Fruit fly (Drosophila melanogaster) whole organism, wandering third instar larva: ENCODE measurements around the gene fy.

Experiments used
- Abd-B ChIP-seq: fragments of >200 bp; optimal IDR thresholded peaks from 2 replicates; lab custom pipeline; 2017; ENCODE audit warnings: missing biosample characterization, missing genetic modification characterization
- CG32264 ChIP-seq: fragments of 200-800 bp; sonication (Bioruptor generic); optimal IDR thresholded peaks from 2 replicates; lab custom pipeline; 2016; ENCODE audit warnings: missing biosample characterization, missing genetic modification characterization
- CG9705 ChIP-seq: fragments of 200-800 bp; sonication (Bioruptor generic); optimal IDR thresholded peaks from 2 replicates; lab custom pipeline; 2018; ENCODE audit warnings: missing biosample characterization, mild to moderate bottlenecking, missing genetic modification characterization
- CrebA ChIP-seq: fragments of 200-800 bp; sonication (Bioruptor generic); optimal IDR thresholded peaks from 2 replicates; lab custom pipeline; 2016; ENCODE audit warnings: missing biosample characterization, mild to moderate bottlenecking, missing genetic modification characterization, borderline replicate concordance
- Dfd ChIP-seq: fragments of >200 bp; optimal IDR thresholded peaks from 2 replicates; lab custom pipeline; 2017; ENCODE audit warnings: missing biosample characterization, missing genetic modification characterization
- Dif ChIP-seq: fragments of 200-275, 200-300 bp; sonication (Bioruptor generic); optimal IDR thresholded peaks from 2 replicates; lab custom pipeline; 2018; ENCODE audit warnings: missing biosample characterization, missing genetic modification characterization; ENCODE audit not compliant: partially characterized antibody
- GATAd ChIP-seq: sonication (Bioruptor generic); optimal IDR thresholded peaks from 2 replicates; lab custom pipeline; 2016; ENCODE audit warnings: missing biosample characterization, missing genetic modification characterization
- Hnf4 ChIP-seq: fragments of 200-800 bp; sonication (Bioruptor generic); optimal IDR thresholded peaks from 2 replicates; lab custom pipeline; 2016; ENCODE audit warnings: missing biosample characterization, mild to moderate bottlenecking, missing genetic modification characterization
- Hr78 ChIP-seq: fragments of >200 bp; optimal IDR thresholded peaks from 2 replicates; lab custom pipeline; 2017; ENCODE audit warnings: missing biosample characterization, missing genetic modification characterization
- Hr83 ChIP-seq: fragments of 200-300 bp; sonication (Bioruptor generic); optimal IDR thresholded peaks from 2 replicates; lab custom pipeline; 2016; ENCODE audit warnings: missing biosample characterization, mild to moderate bottlenecking, missing genetic modification characterization, moderate library complexity; ENCODE audit not compliant: poor library complexity, severe bottlenecking
- Jra ChIP-seq: sonication (Bioruptor generic); optimal IDR thresholded peaks from 2 replicates; lab custom pipeline; 2016; ENCODE audit warnings: missing biosample characterization, missing genetic modification characterization
- Myc ChIP-seq: fragments of >200 bp; optimal IDR thresholded peaks from 2 replicates; lab custom pipeline; 2017
- N ChIP-seq: fragments of >200 bp; optimal IDR thresholded peaks from 2 replicates; lab custom pipeline; 2018; ENCODE audit warnings: missing biosample characterization, missing external identifiers, missing genetic modification characterization
- OdsH ChIP-seq: fragments of 200-800 bp; sonication (Bioruptor generic); optimal IDR thresholded peaks from 2 replicates; lab custom pipeline; 2016; ENCODE audit warnings: missing biosample characterization, mild to moderate bottlenecking, missing genetic modification characterization
- Rel ChIP-seq, 2 experiments: fragments of 200-800 bp; sonication (Bioruptor generic) in 1 of 2; optimal IDR thresholded peaks; 2 replicates in 1 of 2; 3 replicates in 1 of 2; lab custom pipeline; 2016 to 2019; ENCODE audit warnings: mild to moderate bottlenecking in 2 of 2, missing biosample characterization in 2 of 2, missing genetic modification characterization in 2 of 2, moderate library complexity in 1 of 2
- Sp1 ChIP-seq: fragments of 200-800 bp; sonication (Bioruptor generic); optimal IDR thresholded peaks from 3 replicates; lab custom pipeline; 2019; ENCODE audit warnings: missing biosample characterization, mild to moderate bottlenecking, missing genetic modification characterization, moderate library complexity
- Vsx2 ChIP-seq: fragments of 200-300, 225-300 bp; sonication (Bioruptor generic); optimal IDR thresholded peaks from 2 replicates; lab custom pipeline; 2018; ENCODE audit warnings: missing biosample characterization, missing genetic modification characterization; ENCODE audit not compliant: partially characterized antibody
- br ChIP-seq: fragments of 200-800 bp; sonication (Bioruptor generic); optimal IDR thresholded peaks from 2 replicates; lab custom pipeline; 2016; ENCODE audit warnings: missing biosample characterization, missing genetic modification characterization
- brk ChIP-seq: fragments of 200-800 bp; sonication (Bioruptor generic); optimal IDR thresholded peaks from 2 replicates; lab custom pipeline; 2016; ENCODE audit warnings: missing biosample characterization, mild to moderate bottlenecking, missing genetic modification characterization
- dl ChIP-seq, 2 experiments: fragments of 175-275, 200-275 bp in 1 of 2; fragments of 200-275 bp in 1 of 2; sonication (Bioruptor generic); optimal IDR thresholded peaks; lab custom pipeline; 2018; ENCODE audit warnings: mild to moderate bottlenecking in 2 of 2, missing biosample characterization in 2 of 2, missing genetic modification characterization in 2 of 2, moderate library complexity in 2 of 2; ENCODE audit not compliant: partially characterized antibody in 2 of 2, insufficient read depth in 1 of 2
- dmrt93B ChIP-seq: fragments of 200-800 bp; sonication (Bioruptor generic); optimal IDR thresholded peaks from 2 replicates; lab custom pipeline; 2018; ENCODE audit warnings: missing biosample characterization, mild to moderate bottlenecking, missing genetic modification characterization
- dsf ChIP-seq: sonication (Bioruptor generic); optimal IDR thresholded peaks from 2 replicates; lab custom pipeline; 2016; ENCODE audit warnings: missing biosample characterization, missing genetic modification characterization, borderline replicate concordance
- ey ChIP-seq: fragments of 200-800 bp; sonication (Bioruptor generic); optimal IDR thresholded peaks from 2 replicates; lab custom pipeline; 2016; ENCODE audit warnings: missing biosample characterization, missing genetic modification characterization
- foxo ChIP-seq, 2 experiments: fragments of 200-800 bp; sonication (Bioruptor generic); optimal IDR thresholded peaks; 2 replicates in 1 of 2; 3 replicates in 1 of 2; lab custom pipeline; 2016 to 2017; ENCODE audit warnings: missing biosample characterization in 2 of 2, missing genetic modification characterization in 2 of 2
- h ChIP-seq: fragments of 200-800 bp; sonication (Bioruptor generic); optimal IDR thresholded peaks from 3 replicates; lab custom pipeline; 2016; ENCODE audit warnings: missing biosample characterization, mild to moderate bottlenecking, missing genetic modification characterization
- jim ChIP-seq: fragments of 175-275, 200-325 bp; sonication (Bioruptor generic); optimal IDR thresholded peaks from 2 replicates; lab custom pipeline; 2016; ENCODE audit warnings: missing biosample characterization, mild to moderate bottlenecking, missing genetic modification characterization
- lola ChIP-seq: fragments of >200 bp; optimal IDR thresholded peaks from 2 replicates; lab custom pipeline; 2017; ENCODE audit warnings: missing biosample characterization, missing genetic modification characterization
- pan ChIP-seq: fragments of >200 bp; optimal IDR thresholded peaks from 2 replicates; lab custom pipeline; 2017
- psq ChIP-seq: fragments of 200-800 bp; sonication (Bioruptor generic); optimal IDR thresholded peaks from 3 replicates; lab custom pipeline; 2017; ENCODE audit warnings: missing biosample characterization, mild to moderate bottlenecking, missing genetic modification characterization, moderate library complexity
- rgr ChIP-seq: fragments of 200-800 bp; sonication (Bioruptor generic); optimal IDR thresholded peaks from 3 replicates; lab custom pipeline; 2016; ENCODE audit warnings: missing biosample characterization, mild to moderate bottlenecking, missing genetic modification characterization
- sage ChIP-seq: fragments of 200-800 bp; sonication (Bioruptor generic); optimal IDR thresholded peaks from 2 replicates; lab custom pipeline; 2016; ENCODE audit warnings: missing biosample characterization, mild to moderate bottlenecking, missing genetic modification characterization
- sv ChIP-seq: fragments of 200-800 bp; sonication (Bioruptor generic); optimal IDR thresholded peaks from 3 replicates; lab custom pipeline; 2016; ENCODE audit warnings: missing biosample characterization, missing genetic modification characterization
- tai ChIP-seq: sonication (Bioruptor generic); optimal IDR thresholded peaks from 2 replicates; lab custom pipeline; 2016; ENCODE audit warnings: missing biosample characterization, missing genetic modification characterization
- usp ChIP-seq: fragments of >200 bp; optimal IDR thresholded peaks from 2 replicates; lab custom pipeline; 2017; ENCODE audit warnings: missing biosample characterization, missing genetic modification characterization
- woc ChIP-seq: sonication (Bioruptor generic); optimal IDR thresholded peaks from 2 replicates; lab custom pipeline; 2016; ENCODE audit warnings: missing biosample characterization, mild to moderate bottlenecking, missing genetic modification characterization

The fy gene

dm6 chr2L:8371354-8371937 is 31.6 kb downstream of the fy start:
- TF ChIP-seq CG9705 (GFP tag; lab: Kevin White, UChicago) (no peak), OdsH (GFP tag; lab: Kevin White, UChicago) (no peak), Sp1 (GFP tag; lab: Kevin White, UChicago) (no peak), Vsx2 (no peak), dsf (GFP tag; lab: Kevin White, UChicago) (no peak), psq (GFP tag; lab: Kevin White, UChicago) (no peak), dl (GFP tag; optimal IDR thresholded peaks at IDR 0.05; lab: Kevin White, UChicago; ENCODE audit: insufficient read depth in 1 of 2, partially characterized antibody in 2 of 2) (no peak), Abd-B (GFP tag; lab: Kevin White, UChicago) (no peak), pan (lab: Kevin White, UChicago) (no peak), Jra (GFP tag; lab: Kevin White, UChicago) (no peak), rgr (no peak), CrebA (GFP tag; lab: Kevin White, UChicago) (no peak), usp (GFP tag; lab: Kevin White, UChicago) (no peak), foxo (GFP tag; optimal IDR thresholded peaks at IDR 0.05; lab: Kevin White, UChicago) (no peak), woc (GFP tag; lab: Kevin White, UChicago) (no peak), brk (GFP tag; lab: Kevin White, UChicago) (no peak)
- TF ChIP-seq, all 38 proteins: peak for 0

- no peak for TF ChIP-seq CG32264 (GFP tag; lab: Kevin White, UChicago)
- TF ChIP-seq Vsx2: peak; percentile 98
- TF ChIP-seq foxo (GFP tag; optimal IDR thresholded peaks at IDR 0.05; lab: Kevin White, UChicago): peak in 1 of 2 experiments; percentile 17
- peak; percentile 15 for TF ChIP-seq br
- no peak for TF ChIP-seq sv (GFP tag; lab: Kevin White, UChicago)
- TF ChIP-seq Dif (GFP tag; lab: Kevin White, UChicago): peak; percentile 87
- peak; percentile 55 for TF ChIP-seq Hnf4 (GFP tag; lab: Kevin White, UChicago)
- TF ChIP-seq Rel (GFP tag; optimal IDR thresholded peaks at IDR 0.05; lab: Kevin White, UChicago): no peak
- peak; percentile 48 for TF ChIP-seq Rel (tag; optimal IDR thresholded peaks at IDR 0.05; lab: Kevin White, UChicago)
- TF ChIP-seq OdsH (GFP tag; lab: Kevin White, UChicago): peak; percentile 68
- TF ChIP-seq lola: no peak
- peak; percentile 49 for TF ChIP-seq rgr
- no peak for TF ChIP-seq pan (lab: Kevin White, UChicago)
- TF ChIP-seq CG9705 (GFP tag; lab: Kevin White, UChicago): no peak
- peak; percentile 41 for TF ChIP-seq h (GFP tag; lab: Kevin White, UChicago)
- peak; percentile 3 for TF ChIP-seq Hr83 (GFP tag; lab: Kevin White, UChicago)
Measured at dm6 chr2L:8370364-8371326, 32.4 kb downstream of the fy start, which contains the start of gene CG17292. TSS of gene CG17292 (plus strand) at chr2L:8370454.

- TF ChIP-seq Dfd (GFP tag; lab: Kevin White, UChicago) (no peak), h (GFP tag; lab: Kevin White, UChicago) (peak; percentile 55), Hnf4 (GFP tag; lab: Kevin White, UChicago) (peak; percentile 53), jim (GFP tag; lab: Kevin White, UChicago) (no peak), sage (peak; percentile 23), dmrt93B (GFP tag; lab: Kevin White, UChicago) (no peak), Hr78 (GFP tag; lab: Kevin White, UChicago) (no peak), Hr83 (GFP tag; lab: Kevin White, UChicago) (no peak), usp (GFP tag; lab: Kevin White, UChicago) (no peak), Dif (GFP tag; lab: Kevin White, UChicago) (no peak), CG32264 (GFP tag; lab: Kevin White, UChicago) (no peak), rgr (peak; percentile 38), N (GFP tag; lab: Kevin White, UChicago) (peak; percentile 88), Rel (GFP tag; optimal IDR thresholded peaks at IDR 0.05; lab: Kevin White, UChicago) (no peak), Rel (tag; optimal IDR thresholded peaks at IDR 0.05; lab: Kevin White, UChicago) (peak; percentile 31), dl (GFP tag; optimal IDR thresholded peaks at IDR 0.05; lab: Kevin White, UChicago; ENCODE audit: insufficient read depth in 1 of 2, partially characterized antibody in 2 of 2) (no peak), lola (no peak), brk (GFP tag; lab: Kevin White, UChicago) (peak; percentile 81), GATAd (no peak), OdsH (GFP tag; lab: Kevin White, UChicago) (no peak), Abd-B (GFP tag; lab: Kevin White, UChicago) (no peak), ey (GFP tag; lab: Kevin White, UChicago) (peak; percentile 4), sv (GFP tag; lab: Kevin White, UChicago) (no peak), tai (GFP tag; lab: Kevin White, UChicago) (no peak), CG9705 (GFP tag; lab: Kevin White, UChicago) (peak; percentile 19), foxo (GFP tag; optimal IDR thresholded peaks at IDR 0.05; lab: Kevin White, UChicago) (peak in 1 of 2 experiments; percentile 23), dsf (GFP tag; lab: Kevin White, UChicago) (peak; percentile 54), CrebA (GFP tag; lab: Kevin White, UChicago) (no peak), Myc (lab: Kevin White, UChicago) (no peak), Vsx2 (no peak), br (no peak)
Measured at dm6 chr2L:8365701-8366643, 37.1 kb downstream of the fy start, which contains the start of gene Pp2A-29B. TSS of gene Pp2A-29B (plus strand) at chr2L:8366038.
